Fruit fly (Drosophila melanogaster) whole organism, embryonic: ENCODE results near the gene CG31638.

ENCODE experiments used
- Atf3 ChIP-seq: fragments of 200-800 bp; sonication (Bioruptor generic); optimal IDR thresholded peaks from 3 replicates; lab custom pipeline; 2016; ENCODE audit warnings: missing biosample characterization, missing genetic modification characterization
- Bteb2 ChIP-seq: fragments of 200-800 bp; sonication (Bioruptor generic); optimal IDR thresholded peaks from 2 replicates; lab custom pipeline; 2016; ENCODE audit warnings: missing biosample characterization, missing genetic modification characterization
- CG10959 ChIP-seq: fragments of 200-800 bp; sonication (Bioruptor generic); IDR thresholded peaks from 2 replicates; pipeline ENCODE4 v1.3.6; 2022; ENCODE audit warnings: missing biosample characterization, missing genetic modification characterization
- CG12769 ChIP-seq: fragments of 200-800 bp; sonication (Bioruptor generic); optimal IDR thresholded peaks from 2 replicates; lab custom pipeline; 2019; ENCODE audit warnings: missing biosample characterization, mild to moderate bottlenecking, missing genetic modification characterization, moderate library complexity
- CG15479 ChIP-seq: fragments of 200-800 bp; sonication (Bioruptor generic); optimal IDR thresholded peaks from 3 replicates; lab custom pipeline; 2019; ENCODE audit warnings: missing biosample characterization, mild to moderate bottlenecking, missing genetic modification characterization, moderate library complexity
- CG30020 ChIP-seq: fragments of 200-800 bp; optimal IDR thresholded peaks from 2 replicates; lab custom pipeline; 2019; ENCODE audit warnings: missing biosample characterization, mild to moderate bottlenecking, missing genetic modification characterization, moderate library complexity
- CG30431 ChIP-seq: fragments of 200-800 bp; sonication (Bioruptor generic); optimal IDR thresholded peaks from 2 replicates; lab custom pipeline; 2017; ENCODE audit warnings: missing biosample characterization, missing genetic modification characterization
- CG34376 ChIP-seq: fragments of 200-800 bp; sonication (Bioruptor generic); optimal IDR thresholded peaks from 2 replicates; lab custom pipeline; 2018; ENCODE audit warnings: missing biosample characterization, mild to moderate bottlenecking, missing genetic modification characterization
- CG3726 ChIP-seq: fragments of 200-800 bp; sonication (Bioruptor generic); IDR thresholded peaks from 3 replicates; pipeline ENCODE4, ENCODE4 v1.3.6; 2022; ENCODE audit warnings: missing biosample characterization, missing genetic modification characterization
- CG4854 ChIP-seq: fragments of 200-800 bp; sonication (Bioruptor generic); optimal IDR thresholded peaks from 2 replicates; lab custom pipeline; 2016; ENCODE audit warnings: missing biosample characterization, missing genetic modification characterization, inconsistent platforms
- CG6175 ChIP-seq: fragments of 200-800 bp; sonication (Bioruptor generic); IDR thresholded peaks from 3 replicates; pipeline ENCODE4 v1.3.6; 2022; ENCODE audit warnings: missing biosample characterization, missing genetic modification characterization
- CG6791 ChIP-seq: fragments of 200-800 bp; sonication (Bioruptor generic); IDR thresholded peaks from 3 replicates; pipeline ENCODE4 v1.3.6; 2022; ENCODE audit warnings: missing biosample characterization, missing genetic modification characterization; ENCODE audit not compliant: partially characterized antibody
- CG7928 ChIP-seq: fragments of 200-800 bp; sonication (Bioruptor generic); optimal IDR thresholded peaks from 2 replicates; lab custom pipeline; 2017; ENCODE audit warnings: missing biosample characterization, mild to moderate bottlenecking, missing genetic modification characterization
- CG7963 ChIP-seq: fragments of 200-800 bp; sonication (Bioruptor generic); IDR thresholded peaks from 3 replicates; pipeline ENCODE4 v1.3.6; 2022; ENCODE audit warnings: missing biosample characterization, missing genetic modification characterization; ENCODE audit not compliant: partially characterized antibody
- CG8290 ChIP-seq, 3 experiments: fragments of 200-800 bp; sonication (Bioruptor generic); optimal IDR thresholded peaks; 2 replicates each; lab custom pipeline; 2016 to 2019; ENCODE audit warnings: missing biosample characterization in 3 of 3, missing genetic modification characterization in 3 of 3, mild to moderate bottlenecking in 2 of 3, moderate library complexity in 1 of 3
- CG8944 ChIP-seq: fragments of 200-800 bp; sonication (Bioruptor generic); optimal IDR thresholded peaks from 3 replicates; lab custom pipeline; 2016; ENCODE audit warnings: missing biosample characterization, missing genetic modification characterization
- CrebB ChIP-seq: fragments of 200-800 bp; sonication (Bioruptor generic); optimal IDR thresholded peaks from 3 replicates; lab custom pipeline; 2018; ENCODE audit warnings: missing biosample characterization, mild to moderate bottlenecking, missing genetic modification characterization
- Dad ChIP-seq: fragments of 200-800 bp; sonication (Bioruptor generic); optimal IDR thresholded peaks from 3 replicates; lab custom pipeline; 2016; ENCODE audit warnings: missing biosample characterization, missing genetic modification characterization
- Dek ChIP-seq: fragments of 200-800 bp; sonication (Bioruptor generic); optimal IDR thresholded peaks from 3 replicates; lab custom pipeline; 2019; ENCODE audit warnings: missing biosample characterization, mild to moderate bottlenecking, missing genetic modification characterization, moderate library complexity
- Dll ChIP-seq: fragments of 200-800 bp; sonication (Bioruptor generic); IDR thresholded peaks from 4 replicates; pipeline ENCODE4 v1.3.6; 2022; ENCODE audit warnings: missing biosample characterization, missing genetic modification characterization; ENCODE audit not compliant: partially characterized antibody
- Ets65A ChIP-seq: fragments of 200-800 bp; sonication (Bioruptor generic); peaks from one replicate; lab custom pipeline; 2016; ENCODE audit warnings: missing biosample characterization, missing genetic modification characterization
- HLH4C ChIP-seq: fragments of 200-800 bp; sonication (Bioruptor generic); IDR thresholded peaks from 3 replicates; pipeline ENCODE4 v1.3.6; 2022; ENCODE audit warnings: missing biosample characterization, missing genetic modification characterization; ENCODE audit not compliant: partially characterized antibody
- Hr39 ChIP-seq: fragments of >200 bp; optimal IDR thresholded peaks from 2 replicates; lab custom pipeline; 2017
- Med ChIP-seq: fragments of 200-800 bp; sonication (Bioruptor generic); peaks from one replicate; lab custom pipeline; 2016; ENCODE audit warnings: missing biosample characterization, missing genetic modification characterization, mild to moderate bottlenecking, inconsistent platforms, moderate library complexity
- Nf-YA ChIP-seq: fragments of 200-800 bp; sonication (Bioruptor generic); IDR thresholded peaks from 2 replicates; pipeline ENCODE4 v1.3.6; 2022; ENCODE audit warnings: missing biosample characterization, missing genetic modification characterization
- Sox100B ChIP-seq: fragments of 200-800 bp; sonication (Bioruptor generic); optimal IDR thresholded peaks from 3 replicates; lab custom pipeline; 2018; ENCODE audit warnings: missing biosample characterization, mild to moderate bottlenecking, missing genetic modification characterization
- Trl ChIP-seq, 3 experiments: fragments of >200 bp in 2 of 3; fragments of 200-800 bp in 1 of 3; sonication (Bioruptor generic) in 1 of 3; optimal IDR thresholded peaks; 2 replicates in 1 of 3; 3 replicates in 2 of 3; lab custom pipeline; 2016 to 2017; ENCODE audit warnings: missing biosample characterization in 1 of 3, missing genetic modification characterization in 1 of 3
- cg ChIP-seq: fragments of 200-800 bp; sonication (Bioruptor generic); optimal IDR thresholded peaks from 3 replicates; lab custom pipeline; 2019; ENCODE audit warnings: missing biosample characterization, mild to moderate bottlenecking, missing genetic modification characterization, moderate library complexity
- chinmo ChIP-seq: fragments of 200-800 bp; sonication (Bioruptor generic); IDR thresholded peaks from 4 replicates; pipeline ENCODE4 v1.3.6; 2022; ENCODE audit warnings: missing biosample characterization, missing genetic modification characterization; ENCODE audit not compliant: partially characterized antibody
- chm ChIP-seq: fragments of 200-800 bp; sonication (Bioruptor generic); IDR thresholded peaks from 2 replicates; pipeline ENCODE4 v1.3.6; 2022; ENCODE audit warnings: missing biosample characterization, missing genetic modification characterization
- ci ChIP-seq: fragments of 200-800 bp; sonication (Bioruptor generic); IDR thresholded peaks from 3 replicates; pipeline ENCODE4 v1.3.6; 2022; ENCODE audit warnings: missing biosample characterization, missing genetic modification characterization
- dmrt99B ChIP-seq: fragments of 200-800 bp; sonication (Bioruptor generic); optimal IDR thresholded peaks from 2 replicates; lab custom pipeline; 2018; ENCODE audit warnings: missing biosample characterization, mild to moderate bottlenecking, missing genetic modification characterization, moderate library complexity
- dpn ChIP-seq, 2 experiments: fragments of 200-800 bp; sonication (Bioruptor generic); optimal IDR thresholded peaks; 3 replicates each; lab custom pipeline; 2016; ENCODE audit warnings: missing biosample characterization in 2 of 2, missing genetic modification characterization in 2 of 2
- gce ChIP-seq: fragments of 200-800 bp; sonication (Bioruptor generic); IDR thresholded peaks from 3 replicates; pipeline ENCODE4 v1.3.6; 2022; ENCODE audit warnings: missing biosample characterization, missing genetic modification characterization
- grau ChIP-seq: fragments of 200-800 bp; optimal IDR thresholded peaks from 3 replicates; lab custom pipeline; 2019; ENCODE audit warnings: missing biosample characterization, mild to moderate bottlenecking, missing genetic modification characterization, moderate library complexity
- hbn ChIP-seq: fragments of 200-800 bp; sonication (Bioruptor generic); IDR thresholded peaks from 2 replicates; pipeline ENCODE4 v1.3.6; 2022; ENCODE audit warnings: missing biosample characterization, missing genetic modification characterization; ENCODE audit not compliant: partially characterized antibody
- ken ChIP-seq: fragments of 200-800 bp; sonication (Bioruptor generic); IDR thresholded peaks from 3 replicates; pipeline ENCODE4 v1.3.6; 2022; ENCODE audit warnings: missing biosample characterization, missing genetic modification characterization
- lab ChIP-seq: fragments of 200-800 bp; sonication (Bioruptor generic); optimal IDR thresholded peaks from 3 replicates; lab custom pipeline; 2017; ENCODE audit warnings: missing biosample characterization, missing genetic modification characterization, mild to moderate bottlenecking, moderate library complexity, missing genetic modification reagents
- sens ChIP-seq: fragments of 200-800 bp; sonication (Bioruptor generic); peaks from one replicate; lab custom pipeline; 2016; ENCODE audit warnings: missing biosample characterization, missing genetic modification characterization
- sna ChIP-seq: fragments of 200-800 bp; sonication (Bioruptor generic); IDR thresholded peaks from 2 replicates; pipeline ENCODE4 v1.3.6; 2022; ENCODE audit warnings: missing biosample characterization, missing genetic modification characterization; ENCODE audit not compliant: partially characterized antibody
- tup ChIP-seq: fragments of 200-800 bp; sonication (Bioruptor generic); optimal IDR thresholded peaks from 2 replicates; lab custom pipeline; 2016; ENCODE audit warnings: missing biosample characterization, mild to moderate bottlenecking, missing genetic modification characterization, moderate library complexity
- twi ChIP-seq: fragments of 200-800 bp; optimal IDR thresholded peaks from 2 replicates; lab custom pipeline; 2019; ENCODE audit warnings: missing biosample characterization, mild to moderate bottlenecking, missing genetic modification characterization, moderate library complexity
- unc-4 ChIP-seq: fragments of 200-800 bp; sonication (Bioruptor generic); IDR thresholded peaks from 2 replicates; pipeline ENCODE4 v1.3.6; 2022; ENCODE audit warnings: missing biosample characterization, missing genetic modification characterization; ENCODE audit not compliant: partially characterized antibody
- usp ChIP-seq: fragments of >200 bp; optimal IDR thresholded peaks from 2 replicates; lab custom pipeline; 2017; ENCODE audit warnings: missing biosample characterization, missing genetic modification characterization
- vfl ChIP-seq: fragments of 200-800 bp; sonication (Bioruptor generic); optimal IDR thresholded peaks from 2 replicates; lab custom pipeline; 2016; ENCODE audit warnings: missing biosample characterization, missing genetic modification characterization
- z ChIP-seq: fragments of 200-800 bp; sonication (Bioruptor generic); IDR thresholded peaks from 3 replicates; pipeline ENCODE4 v1.3.6; 2022; ENCODE audit warnings: missing biosample characterization, missing genetic modification characterization

Gene CG31638

dm6 chr2L:6500648-6501325 lies 9.9 kb downstream of the CG31638 start (continued):
- TF ChIP-seq CG34376 (GFP tag; lab: Kevin White, UChicago) (peak; percentile 8), CG8944 (GFP tag; lab: Kevin White, UChicago) (no peak), lab (GFP tag; lab: Kevin White, UChicago) (peak; percentile 8), cg (GFP tag; lab: Kevin White, UChicago) (no peak), usp (GFP tag; lab: Kevin White, UChicago) (no peak)

dm6 chr2L:6502887-6503723 lies 12.2 kb downstream of the CG31638 start:
- TF ChIP-seq twi (tag; lab: Kevin White, UChicago) (no peak), CG12769 (tag; lab: Kevin White, UChicago) (no peak), CrebB (no peak), CG7963 (no peak), Dll (no peak), Hr39 (lab: Kevin White, UChicago) (no peak), ci (no peak), Dek (tag; lab: Kevin White, UChicago) (no peak), CG3726 (no peak), sna (no peak), Med (GFP tag; lab: Kevin White, UChicago) (no peak), CG6791 (GFP tag; lab: Robert Waterston, UW) (0 out of 3 replicates have a peak, but pooled peaks have one; percentile 38), CG30431 (no peak), CG7928 (no peak), CG10959 (GFP tag; lab: Robert Waterston, UW) (no peak), Sox100B (GFP tag; lab: Kevin White, UChicago) (no peak), grau (no peak), CG6175 (no peak), Atf3 (GFP tag; lab: Kevin White, UChicago) (no peak), Dad (GFP tag; lab: Kevin White, UChicago) (no peak), CG15479 (GFP tag; lab: Kevin White, UChicago) (peak; percentile 20), CG4854 (GFP tag; lab: Kevin White, UChicago) (no peak), dpn (GFP tag; optimal IDR thresholded peaks at IDR 0.05; lab: Kevin White, UChicago) (no peak), chm (GFP tag; lab: Robert Waterston, UW) (no peak), CG8290 (GFP tag; optimal IDR thresholded peaks at IDR 0.05; lab: Kevin White, UChicago) (peak; percentile 54), CG8290 (tag; optimal IDR thresholded peaks at IDR 0.05; lab: Kevin White, UChicago) (no peak), ken (GFP tag; lab: Robert Waterston, UW) (no peak), HLH4C (GFP tag; lab: Robert Waterston, UW) (no peak), dmrt99B (tag; lab: Kevin White, UChicago) (no peak), Ets65A (GFP tag; lab: Kevin White, UChicago) (no peak), chinmo (GFP tag; lab: Robert Waterston, UW) (0 out of 4 replicates have a peak, but pooled peaks have one; percentile 23), gce (no peak), sens (peak; percentile 8), unc-4 (GFP tag; lab: Robert Waterston, UW) (no peak), Nf-YA (GFP tag; lab: Robert Waterston, UW) (no peak), hbn (GFP tag; lab: Robert Waterston, UW) (no peak), z (GFP tag; lab: Robert Waterston, UW) (no peak), Trl (optimal IDR thresholded peaks at IDR 0.05; lab: Kevin White, UChicago) (peak; percentile 18 to 27), Trl (GFP tag; optimal IDR thresholded peaks at IDR 0.05; lab: Kevin White, UChicago) (no peak), tup (no peak), Bteb2 (GFP tag; lab: Kevin White, UChicago) (no peak), CG30020 (no peak), vfl (GFP tag; lab: Kevin White, UChicago) (no peak)
